Worm (Caenorhabditis elegans): ENCODE data around the gene cec-5.
A peak's percentile ranks its signal among the peaks of the same experiment; 100 is the strongest.

Gene cec-5

ce11 chrIV:7575147-7575768 lies 4.7 kb downstream of the cec-5 start, which contains the start of gene cec-4:
Gene cec-4, plus strand, starts transcription at chrIV:7575718.
- peak; percentile 20 for TF ChIP-seq ceh-48 (tag; optimal IDR thresholded peaks at IDR 0.05)
- TF ChIP-seq unc-3 (GFP tag; conservative IDR thresholded peaks at IDR 0.05): no peak
- no peak for TF ChIP-seq unc-3 (tag; optimal IDR thresholded peaks at IDR 0.05)
- TF ChIP-seq mec-3 (tag; optimal IDR thresholded peaks at IDR 0.05; ENCODE audit: borderline replicate concordance): no peak
- TF ChIP-seq madf-2 (tag; optimal IDR thresholded peaks at IDR 0.05): no peak
- TF ChIP-seq sox-2 (GFP tag; IDR thresholded peaks at IDR 0.05): no peak

ce11 chrIV:7573944-7574343 lies 6.0 kb downstream of the cec-5 start:
- peak; percentile 97 for TF ChIP-seq ceh-6 (GFP tag; optimal IDR thresholded peaks at IDR 0.05)
- peak; percentile 92 for TF ChIP-seq fax-1 (tag; optimal IDR thresholded peaks at IDR 0.05)
- peak; percentile 94 for TF ChIP-seq unc-86 (tag; optimal IDR thresholded peaks at IDR 0.05)
- TF ChIP-seq ceh-30 (tag; optimal IDR thresholded peaks at IDR 0.05): peak; percentile 68
- peak; percentile 95 for TF ChIP-seq C38D4.7 (GFP tag; optimal IDR thresholded peaks at IDR 0.05)
- TF ChIP-seq pqm-1 (tag; optimal IDR thresholded peaks at IDR 0.05): peak; percentile 96
- TF ChIP-seq ceh-31 (tag; optimal IDR thresholded peaks at IDR 0.05): peak; percentile 86
- peak; percentile 92 for TF ChIP-seq F13H6.1 (tag; optimal IDR thresholded peaks at IDR 0.05)
- TF ChIP-seq hlh-13 (GFP tag; optimal IDR thresholded peaks at IDR 0.05): peak; percentile 96
- TF ChIP-seq ztf-16 (tag; optimal IDR thresholded peaks at IDR 0.05): peak; percentile 97
- peak; percentile 95 for TF ChIP-seq che-1 (tag; optimal IDR thresholded peaks at IDR 0.05)
- TF ChIP-seq ceh-24 (tag; optimal IDR thresholded peaks at IDR 0.05): peak; percentile 94
- peak; percentile 94 for TF ChIP-seq tbx-2 (tag; optimal IDR thresholded peaks at IDR 0.05)
- TF ChIP-seq Y22D7AL.16 (tag; optimal IDR thresholded peaks at IDR 0.05): peak; percentile 93
- TF ChIP-seq fkh-6 (tag; optimal IDR thresholded peaks at IDR 0.05): peak; percentile 95
- peak; percentile 92 for TF ChIP-seq nhr-232 (tag; optimal IDR thresholded peaks at IDR 0.05)
- TF ChIP-seq ceh-45 (GFP tag; IDR thresholded peaks at IDR 0.05): peak; percentile 96
- peak; percentile 96 for TF ChIP-seq sox-4 (tag; optimal IDR thresholded peaks at IDR 0.05)
- peak; percentile 94 for TF ChIP-seq npax-4 (tag; optimal IDR thresholded peaks at IDR 0.05)
- no peak for TF ChIP-seq pha-4 (tag; optimal IDR thresholded peaks at IDR 0.05)
- peak; percentile 94 for TF ChIP-seq pha-2 (tag; optimal IDR thresholded peaks at IDR 0.05)
- TF ChIP-seq pros-1 (tag; optimal IDR thresholded peaks at IDR 0.05): peak; percentile 22
- peak; percentile 92 for TF ChIP-seq dmd-4 (tag; optimal IDR thresholded peaks at IDR 0.05; ENCODE audit: borderline replicate concordance)
- TF ChIP-seq T23F11.4 (GFP tag; optimal IDR thresholded peaks at IDR 0.05): peak; percentile 94
- TF ChIP-seq madf-2 (tag; optimal IDR thresholded peaks at IDR 0.05): peak; percentile 96
- peak; percentile 88 for TF ChIP-seq eyg-1 (tag; optimal IDR thresholded peaks at IDR 0.05)
- no peak for TF ChIP-seq pax-1 (tag; optimal IDR thresholded peaks at IDR 0.05)
- peak; percentile 84 for TF ChIP-seq pag-3 (tag; optimal IDR thresholded peaks at IDR 0.05; ENCODE audit: borderline replicate concordance)
- peak; percentile 94 for TF ChIP-seq rnt-1 (tag; optimal IDR thresholded peaks at IDR 0.05)
- no peak for TF ChIP-seq ama-1 (optimal IDR thresholded peaks at IDR 0.05)
- peak; percentile 93 for TF ChIP-seq ref-2 (tag; optimal IDR thresholded peaks at IDR 0.05)
- TF ChIP-seq ceh-9 (tag; optimal IDR thresholded peaks at IDR 0.05): peak; percentile 88
- peak; percentile 98 for TF ChIP-seq elt-2 (tag; optimal IDR thresholded peaks at IDR 0.05)
- TF ChIP-seq ceh-14 (tag; optimal IDR thresholded peaks at IDR 0.05): peak; percentile 95
- TF ChIP-seq unc-3 (GFP tag; conservative IDR thresholded peaks at IDR 0.05): peak; percentile 95
- peak; percentile 94 for TF ChIP-seq unc-3 (tag; optimal IDR thresholded peaks at IDR 0.05)
- TF ChIP-seq fkh-10 (GFP tag; optimal IDR thresholded peaks at IDR 0.05): peak; percentile 88
- peak; percentile 89 for TF ChIP-seq lin-11 (tag; optimal IDR thresholded peaks at IDR 0.05)
- peak; percentile 96 for TF ChIP-seq syd-9 (tag; optimal IDR thresholded peaks at IDR 0.05)
- peak; percentile 85 for TF ChIP-seq hlh-8 (tag; optimal IDR thresholded peaks at IDR 0.05)
- TF ChIP-seq unc-55 (GFP tag; optimal IDR thresholded peaks at IDR 0.05): no peak
- TF ChIP-seq C08G9.2 (tag; optimal IDR thresholded peaks at IDR 0.05): peak; percentile 92
- peak; percentile 92 for TF ChIP-seq K09A11.1 (tag; optimal IDR thresholded peaks at IDR 0.05; ENCODE audit: insufficient read depth)
- TF ChIP-seq ahr-1 (tag; optimal IDR thresholded peaks at IDR 0.05): peak; percentile 91
- peak; percentile 97 for TF ChIP-seq pat-9 (tag; optimal IDR thresholded peaks at IDR 0.05)
- peak; percentile 87 for TF ChIP-seq sdc-2 (tag; optimal IDR thresholded peaks at IDR 0.05)
- peak; percentile 64 for TF ChIP-seq odd-2 (tag; optimal IDR thresholded peaks at IDR 0.05)
